Worm (Caenorhabditis elegans) whole organism, late embryonic: ENCODE results near the gene F07F6.2.

Experiments used
- K02D7.2 ChIP-seq: sonication (generic microtip); optimal IDR thresholded peaks from 2 replicates; lab custom pipeline; 2017; ENCODE audit warnings: mild to moderate bottlenecking, missing genetic modification characterization, missing compliant biosample characterization
- ama-1 ChIP-seq: fragments of 150-350 bp; optimal IDR thresholded peaks from 2 replicates; lab custom pipeline; 2014
- ceh-34 ChIP-seq: sonication (generic microtip); optimal IDR thresholded peaks from 2 replicates; lab custom pipeline; 2016; ENCODE audit warnings: mild to moderate bottlenecking, missing genetic modification characterization, missing compliant biosample characterization
- dmd-4 ChIP-seq: sonication (generic microtip); optimal IDR thresholded peaks from 2 replicates; lab custom pipeline; 2016; ENCODE audit warnings: borderline replicate concordance, missing genetic modification characterization, missing compliant biosample characterization
- elt-2 ChIP-seq: sonication (generic microtip); optimal IDR thresholded peaks from 2 replicates; lab custom pipeline; 2016; ENCODE audit warnings: missing genetic modification reagents, missing genetic modification characterization, missing compliant biosample characterization
- lin-11 ChIP-seq: fragments of 200-800 bp; sonication (Bioruptor generic); optimal IDR thresholded peaks from 2 replicates; lab custom pipeline; 2018; ENCODE audit warnings: mild to moderate bottlenecking, missing genetic modification characterization, missing compliant biosample characterization
- madf-2 ChIP-seq: sonication (generic microtip); optimal IDR thresholded peaks from 2 replicates; lab custom pipeline; 2017; ENCODE audit warnings: missing genetic modification characterization, missing compliant biosample characterization
- pha-4 ChIP-seq: fragments of 150-350 bp; optimal IDR thresholded peaks from 2 replicates; lab custom pipeline; 2018; ENCODE audit warnings: missing biosample characterization, missing genetic modification reagents, missing genetic modification characterization
- tbx-2 ChIP-seq: sonication (generic microtip); optimal IDR thresholded peaks from 2 replicates; lab custom pipeline; 2016; ENCODE audit warnings: missing genetic modification characterization, missing compliant biosample characterization

ce11 chrII:5395594-5395993 lies 34.4 kb upstream of the F07F6.2 start, which contains the start of gene pink-1:
- TF ChIP-seq tbx-2 (tag; lab: Kevin White, UChicago): no peak
- TF ChIP-seq madf-2: no peak
- no peak for TF ChIP-seq ceh-34 (tag; lab: Kevin White, UChicago)
- no peak for TF ChIP-seq elt-2 (tag; lab: Kevin White, UChicago)
- TF ChIP-seq K02D7.2: no peak
- no peak for TF ChIP-seq lin-11 (tag; lab: Kevin White, UChicago)
- TF ChIP-seq pha-4 (tag; lab: Kevin White, UChicago): no peak
- TF ChIP-seq ama-1: no peak
- TF ChIP-seq dmd-4 (tag; lab: Kevin White, UChicago): no peak
